Worm (Caenorhabditis elegans): ENCODE data around the gene sru-4.

Gene sru-4

ce11 chrIV:9518608-9519007 lies 20.4 kb downstream of the sru-4 start, which contains the start of gene nlp-35:
Gene nlp-35 (minus strand): TSS chrIV:9518926.
- TF ChIP-seq dmd-9 (GFP tag; IDR thresholded peaks at IDR 0.05): no peak
- TF ChIP-seq mdt-29 (GFP tag; IDR thresholded peaks at IDR 0.05): 0 out of 2 replicates have a peak, but pooled peaks have one; percentile 52
- 0 out of 2 replicates have a peak, but pooled peaks have one; percentile 63 for TF ChIP-seq zfp-3 (GFP tag; conservative IDR thresholded peaks at IDR 0.05)

ce11 chrIV:9520629-9521028 lies 22.4 kb downstream of the sru-4 start:
- TF ChIP-seq Y5F2A.4 (GFP tag; optimal IDR thresholded peaks at IDR 0.05) (no peak), lim-7 (GFP tag; IDR thresholded peaks at IDR 0.05) (no peak), fos-1 (tag; optimal IDR thresholded peaks at IDR 0.05) (no peak), arid-1 (GFP tag; conservative IDR thresholded peaks at IDR 0.05) (no peak), ceh-82 (tag; optimal IDR thresholded peaks at IDR 0.05) (no peak), jun-1 (tag; optimal IDR thresholded peaks at IDR 0.05) (no peak)

DNA sequence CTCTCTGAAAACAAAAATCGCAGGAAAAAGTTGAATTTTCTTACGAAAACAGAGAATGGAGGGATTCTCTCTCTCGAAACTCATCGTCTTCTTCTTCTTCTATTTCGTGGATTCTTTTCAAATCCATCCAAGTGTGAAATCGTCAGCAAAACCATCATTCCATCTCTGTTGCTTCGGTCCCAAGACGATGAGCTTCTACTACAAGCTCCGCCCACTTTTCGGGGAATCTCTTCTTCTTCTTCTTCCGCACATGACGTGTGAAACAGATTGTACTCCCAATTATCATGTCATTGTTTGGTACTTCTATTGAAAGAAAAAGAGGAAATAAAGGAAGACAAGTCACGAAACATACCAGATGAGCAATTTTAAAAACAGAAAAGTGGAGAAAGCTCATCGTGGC lies 25.0 kb downstream of the sru-4 start:
- TF ChIP-seq hlh-30 (tag; optimal IDR thresholded peaks at IDR 0.05; ENCODE audit: insufficient read depth) (no peak), fkh-10 (GFP tag; optimal IDR thresholded peaks at IDR 0.05) (no peak), mdt-29 (GFP tag; IDR thresholded peaks at IDR 0.05) (no peak), php-3 (GFP tag; IDR thresholded peaks at IDR 0.05) (no peak), zfp-2 (tag; optimal IDR thresholded peaks at IDR 0.05) (no peak), F37D6.2 (tag; optimal IDR thresholded peaks at IDR 0.05) (no peak), T26A8.4 (GFP tag; IDR thresholded peaks at IDR 0.05) (no peak), nhr-77 (tag; optimal IDR thresholded peaks at IDR 0.05) (no peak), ceh-28 (tag; optimal IDR thresholded peaks at IDR 0.05) (no peak), skn-1 (tag; optimal IDR thresholded peaks at IDR 0.05) (no peak), zag-1 (tag; optimal IDR thresholded peaks at IDR 0.05) (no peak), mes-2 (tag; optimal IDR thresholded peaks at IDR 0.05; ENCODE audit: poor library complexity, severe bottlenecking) (no peak), ceh-44 (GFP tag; IDR thresholded peaks at IDR 0.05) (no peak), lin-1 (GFP tag; IDR thresholded peaks at IDR 0.05) (no peak), fos-1 (tag; optimal IDR thresholded peaks at IDR 0.05) (no peak), ZK546.5 (tag; optimal IDR thresholded peaks at IDR 0.05) (no peak), daf-16 (GFP tag; optimal IDR thresholded peaks at IDR 0.05) (no peak), daf-16 (tag; optimal IDR thresholded peaks at IDR 0.05) (no peak)

ce11 chrIV:9524849-9525460 lies 26.8 kb downstream of the sru-4 start, which contains the start of gene ndua-5:
Gene ndua-5 (minus strand): TSS chrIV:9524899.
- TF ChIP-seq dve-1 (tag; optimal IDR thresholded peaks at IDR 0.05; ENCODE audit: insufficient read depth) (peak; percentile 34), hlh-30 (tag; optimal IDR thresholded peaks at IDR 0.05; ENCODE audit: insufficient read depth) (peak; percentile 12), nhr-48 (tag; optimal IDR thresholded peaks at IDR 0.05) (no peak), T20F7.1 (GFP tag; optimal IDR thresholded peaks at IDR 0.05) (peak; percentile 96), hmg-1.1 (GFP tag; IDR thresholded peaks at IDR 0.05) (peak; percentile 38; the same call in 1 of the 2 replicates), mes-2 (tag; optimal IDR thresholded peaks at IDR 0.05; ENCODE audit: poor library complexity, severe bottlenecking) (peak; percentile 36), daf-19 (GFP tag; conservative IDR thresholded peaks at IDR 0.05) (no peak), arid-1 (GFP tag; conservative IDR thresholded peaks at IDR 0.05) (no peak), lim-7 (GFP tag; IDR thresholded peaks at IDR 0.05) (no peak), pha-4 (GFP tag; IDR thresholded peaks at IDR 0.05) (no peak), pha-4 (tag; optimal IDR thresholded peaks at IDR 0.05) (no peak), aha-1 (tag) (peak; percentile 9), lsy-2 (tag; optimal IDR thresholded peaks at IDR 0.05) (peak in 1 of 2 experiments; percentile 62), daf-16 (GFP tag; optimal IDR thresholded peaks at IDR 0.05) (no peak), daf-16 (tag; optimal IDR thresholded peaks at IDR 0.05) (peak; percentile 40), nhr-6 (tag; optimal IDR thresholded peaks at IDR 0.05) (peak; percentile 56), Y48G9A.11 (GFP tag; IDR thresholded peaks at IDR 0.05) (peak; percentile 95), ceh-62 (tag; optimal IDR thresholded peaks at IDR 0.05) (no peak), Y5F2A.4 (GFP tag; optimal IDR thresholded peaks at IDR 0.05) (no peak), dpl-1 (GFP tag; optimal IDR thresholded peaks at IDR 0.05) (peak; percentile 88)

Data from whole organism, L4 larva.